Worm (Caenorhabditis elegans): ENCODE measurements around the gene D2096.10.

The D2096.10 gene

DNA sequence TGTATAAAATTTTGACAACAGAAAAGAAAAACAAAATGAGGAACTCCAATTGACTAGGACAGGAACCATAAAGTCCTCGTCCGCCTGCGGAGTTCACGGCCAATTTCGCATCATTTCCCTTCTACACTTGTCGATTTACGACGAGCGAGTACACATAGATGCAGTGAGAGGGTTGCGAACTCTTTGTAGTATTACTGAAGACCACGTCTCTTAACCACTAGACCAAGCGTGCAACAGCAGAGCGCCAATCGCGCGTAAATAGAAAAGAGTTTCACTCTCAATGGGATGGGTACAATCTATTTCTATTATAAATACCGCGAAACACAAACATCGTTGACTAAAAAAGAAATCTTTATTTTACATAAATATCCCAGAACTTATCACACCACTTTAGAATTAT is 13.7 kb downstream of the D2096.10 start (continued):
- TF ChIP-seq fkh-3 (tag; optimal IDR thresholded peaks at IDR 0.05) = no peak
- TF ChIP-seq mcd-1 (GFP tag; IDR thresholded peaks at IDR 0.05) = peak; percentile 59; the same call in 1 of the 2 replicates
- TF ChIP-seq lin-40 (tag; optimal IDR thresholded peaks at IDR 0.05) = peak; percentile 64
- TF ChIP-seq sea-2 (GFP tag; IDR thresholded peaks at IDR 0.05) = no peak
- peak; percentile 18 for TF ChIP-seq efl-1 (GFP tag; optimal IDR thresholded peaks at IDR 0.05)
- peak; percentile 60 for TF ChIP-seq nhr-80 (tag; optimal IDR thresholded peaks at IDR 0.05)
- no peak for TF ChIP-seq egrh-3 (GFP tag; IDR thresholded peaks at IDR 0.05)
- TF ChIP-seq bed-2 (GFP tag; IDR thresholded peaks at IDR 0.05) = no peak
- TF ChIP-seq cebp-1 (GFP tag; IDR thresholded peaks at IDR 0.05) = 0 out of 2 replicates have a peak, but pooled peaks have one; percentile 9
- TF ChIP-seq cebp-1 (tag; optimal IDR thresholded peaks at IDR 0.05) = peak; percentile 70
- TF ChIP-seq lsl-1 (GFP tag; optimal IDR thresholded peaks at IDR 0.05) = peak; percentile 44
- TF ChIP-seq lag-1 (GFP tag; IDR thresholded peaks at IDR 0.05) = no peak
- TF ChIP-seq Y56A3A.18 (GFP tag; IDR thresholded peaks at IDR 0.05) = 0 out of 2 replicates have a peak, but pooled peaks have one; percentile 35
- TF ChIP-seq F23B12.7 (tag; optimal IDR thresholded peaks at IDR 0.05; ENCODE audit: insufficient read depth) = peak; percentile 31
- peak; percentile 77 for TF ChIP-seq B0261.1 (tag; optimal IDR thresholded peaks at IDR 0.05)
- peak; percentile 70 for TF ChIP-seq ceh-27 (GFP tag; optimal IDR thresholded peaks at IDR 0.05)
- peak; percentile 47; the same call in 1 of the 2 replicates for TF ChIP-seq D2030.7 (GFP tag; IDR thresholded peaks at IDR 0.05)
- TF ChIP-seq hmg-1.2 (GFP tag; IDR thresholded peaks at IDR 0.05) = peak; percentile 63
- no peak for TF ChIP-seq zfh-2 (GFP tag; conservative IDR thresholded peaks at IDR 0.05)
- TF ChIP-seq attf-3 (GFP tag; conservative IDR thresholded peaks at IDR 0.05) = peak; percentile 67
- peak; percentile 43; the same call in 1 of the 2 replicates for TF ChIP-seq C17E4.6 (GFP tag; IDR thresholded peaks at IDR 0.05)

ce11 chrIV:8369135-8369534 is 19.9 kb downstream of the D2096.10 start, which contains the start of gene D2096.6:
TSS of gene D2096.6 (minus strand) at chrIV:8369235.
- TF ChIP-seq him-1 (tag; optimal IDR thresholded peaks at IDR 0.05) (no peak), snpc-1.1 (tag; optimal IDR thresholded peaks at IDR 0.05; ENCODE audit: insufficient read depth) (no peak), Y56A3A.18 (GFP tag; IDR thresholded peaks at IDR 0.05) (no peak), Y79H2A.3 (GFP tag; conservative IDR thresholded peaks at IDR 0.05) (no peak), cebp-2 (GFP tag; IDR thresholded peaks at IDR 0.05) (no peak), F57A8.1 (GFP tag; optimal IDR thresholded peaks at IDR 0.05) (no peak), pbrm-1 (GFP tag; IDR thresholded peaks at IDR 0.05) (no peak), unc-62 (GFP tag; optimal IDR thresholded peaks at IDR 0.05) (no peak), Y53F4B.3 (GFP tag; IDR thresholded peaks at IDR 0.05) (no peak), madf-3 (GFP tag; IDR thresholded peaks at IDR 0.05) (no peak), F37B4.10 (GFP tag; IDR thresholded peaks at IDR 0.05) (no peak), lin-26 (GFP tag; IDR thresholded peaks at IDR 0.05) (no peak)

ce11 chrIV:8367887-8368286 is 21.2 kb downstream of the D2096.10 start:
- TF ChIP-seq ztf-26 (tag; optimal IDR thresholded peaks at IDR 0.05) (no peak), madf-6 (GFP tag; IDR thresholded peaks at IDR 0.05) (no peak)

ce11 chrIV:8366295-8366694 is 22.7 kb downstream of the D2096.10 start, which contains the start of gene aagr-1:
TSS of gene aagr-1 (plus strand) at chrIV:8366521.
- TF ChIP-seq F57A8.1 (GFP tag; optimal IDR thresholded peaks at IDR 0.05) (no peak), nhr-80 (tag; optimal IDR thresholded peaks at IDR 0.05) (peak; percentile 66), ama-1 (optimal IDR thresholded peaks at IDR 0.05) (no peak), ama-1 (GFP tag; optimal IDR thresholded peaks at IDR 0.05) (no peak), tbx-9 (tag; optimal IDR thresholded peaks at IDR 0.05; ENCODE audit: borderline replicate concordance) (no peak), him-1 (tag; optimal IDR thresholded peaks at IDR 0.05) (peak; percentile 15), B0035.1 (tag; optimal IDR thresholded peaks at IDR 0.05) (no peak)

Data from whole organism, young adult.